Worm (Caenorhabditis elegans) whole organism, midembryonic: ENCODE measurements around the gene acox-1.5.

ENCODE experiments used
- T22C8.4 ChIP-seq: fragments of 200-800 bp; sonication (Bioruptor generic); IDR thresholded peaks from 2 replicates; pipeline ENCODE4 v1.3.6; 2022; ENCODE audit warnings: missing genetic modification characterization, missing compliant biosample characterization
- cog-1 ChIP-seq: sonication (generic microtip); optimal IDR thresholded peaks from 2 replicates; lab custom pipeline; 2016; ENCODE audit warnings: missing genetic modification characterization, missing compliant biosample characterization
- flt-1 ChIP-seq: fragments of 200-800 bp; sonication (Bioruptor generic); IDR thresholded peaks from 2 replicates; pipeline ENCODE4 v1.3.6; 2022; ENCODE audit warnings: missing genetic modification characterization, missing compliant biosample characterization
- klf-2 ChIP-seq: fragments of 200-800 bp; sonication (Bioruptor generic); conservative IDR thresholded peaks from 2 replicates; pipeline ENCODE4 v1.3.6; 2022; ENCODE audit warnings: missing genetic modification reagents, missing genetic modification characterization, missing compliant biosample characterization
- med-1 ChIP-seq: sonication (generic microtip); optimal IDR thresholded peaks from 2 replicates; lab custom pipeline; 2017; ENCODE audit warnings: missing genetic modification characterization, mild to moderate bottlenecking, missing compliant biosample characterization, antibody characterized with exemption, missing genetic modification reagents; ENCODE audit not compliant: insufficient read depth
- ref-1 ChIP-seq: fragments of 200-800 bp; sonication (Bioruptor generic); conservative IDR thresholded peaks from 2 replicates; pipeline ENCODE4 v1.3.6; 2022; ENCODE audit warnings: missing genetic modification reagents, missing genetic modification characterization, missing compliant biosample characterization
- tab-1 ChIP-seq: fragments of 200-800 bp; sonication (Bioruptor generic); IDR thresholded peaks from 2 replicates; pipeline ENCODE4 v1.3.6; 2022; ENCODE audit warnings: missing genetic modification characterization, missing compliant biosample characterization
- ztf-23 ChIP-seq: fragments of 200-800 bp; sonication (Bioruptor generic); IDR thresholded peaks from 2 replicates; pipeline ENCODE4 v1.3.6; 2022; ENCODE audit warnings: missing genetic modification reagents, missing genetic modification characterization, missing compliant biosample characterization
- ztf-29 ChIP-seq: fragments of 200-800 bp; sonication (Bioruptor generic); IDR thresholded peaks from 2 replicates; pipeline ENCODE4 v1.3.6; 2022; ENCODE audit warnings: missing genetic modification reagents, missing genetic modification characterization, missing compliant biosample characterization

Gene acox-1.5

DNA sequence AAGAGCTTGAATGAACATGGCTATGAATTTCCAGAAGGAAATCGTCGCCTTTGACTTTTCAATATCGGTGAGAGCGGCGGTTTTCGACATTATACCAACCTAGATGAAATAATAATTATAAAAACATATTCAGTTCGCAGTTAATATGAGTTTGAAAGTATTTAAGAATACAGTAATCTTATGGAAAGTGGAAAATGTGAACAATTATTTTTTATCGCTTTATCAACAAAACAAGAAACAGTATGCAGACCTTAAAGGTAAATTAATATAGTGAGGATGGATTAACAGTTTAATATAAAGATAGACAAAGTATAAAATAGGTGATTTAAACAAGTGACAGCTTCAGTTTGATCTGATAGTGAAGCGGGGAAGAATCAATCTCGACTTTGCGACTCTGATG, 33.5 kb downstream of the acox-1.5 start, which contains the start of gene C48B4.6:
Gene C48B4.6, minus strand, starts transcription at position 101 of the 400 bp plus-strand sequence.
- TF ChIP-seq cog-1 (no peak), klf-2 (GFP tag; lab: Robert Waterston, UW) (no peak)

DNA sequence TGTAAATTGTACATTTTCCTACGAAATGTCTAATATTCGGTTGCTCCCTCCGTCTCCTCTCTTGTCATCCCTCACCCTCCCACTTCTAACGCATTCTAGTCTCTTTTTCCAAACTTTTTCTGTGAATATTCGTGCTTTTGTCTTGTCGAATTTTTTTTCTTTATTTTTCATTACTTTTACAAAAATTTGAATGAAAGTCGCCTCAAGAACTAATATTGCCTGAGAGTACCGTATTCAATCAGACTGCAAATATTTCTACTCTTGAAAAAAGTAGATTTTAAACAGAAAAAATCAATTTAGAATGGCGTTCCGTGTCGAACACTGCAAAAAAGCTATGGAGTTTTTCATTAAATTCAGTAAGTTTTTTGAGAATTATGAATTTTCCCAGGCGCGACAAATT, 35.7 kb downstream of the acox-1.5 start, which contains the start of gene ZK1098.11:
Gene ZK1098.11, plus strand, starts transcription at position 301 of the 400 bp plus-strand sequence.
- TF ChIP-seq T22C8.4 (GFP tag; lab: Robert Waterston, UW) (no peak), cog-1 (no peak), flt-1 (GFP tag; lab: Robert Waterston, UW) (no peak), tab-1 (GFP tag; lab: Robert Waterston, UW) (no peak), ztf-29 (GFP tag; lab: Robert Waterston, UW) (no peak), ztf-23 (GFP tag; lab: Robert Waterston, UW) (no peak), klf-2 (GFP tag; lab: Robert Waterston, UW) (no peak), ref-1 (GFP tag; lab: Robert Waterston, UW) (no peak), med-1 (GFP tag; lab: Kevin White, UChicago) (no peak)

DNA sequence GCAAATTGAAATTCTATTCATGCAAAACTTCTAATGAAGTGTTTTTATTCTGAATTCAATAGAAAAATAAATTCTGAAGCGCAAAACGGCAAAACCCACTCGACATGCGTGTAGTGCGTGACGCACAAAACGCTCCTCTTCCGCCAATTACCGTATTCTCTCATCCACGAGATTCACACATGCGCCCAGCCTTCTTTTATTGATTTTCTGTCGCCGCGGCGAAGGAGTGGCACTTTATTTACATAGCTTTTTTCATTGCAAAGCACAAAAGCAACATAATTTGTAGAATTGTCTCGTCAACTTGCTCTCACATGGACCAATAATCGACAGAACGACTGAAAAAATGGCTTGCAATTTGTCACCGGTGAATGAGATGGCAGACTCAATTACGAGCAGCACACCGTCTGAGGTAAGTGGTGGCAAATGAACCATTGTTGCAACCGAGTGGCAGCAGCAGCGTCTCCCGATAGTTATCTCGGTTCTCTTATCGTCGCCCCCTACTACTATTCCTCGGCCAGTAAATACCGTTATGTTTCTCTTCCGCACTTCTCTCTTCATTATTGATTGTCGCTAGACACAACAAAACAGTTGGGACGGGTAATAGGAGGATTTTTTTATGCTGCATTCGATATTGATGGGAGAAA, 45.9 kb downstream of the acox-1.5 start, which contains the start of gene unc-16:
Gene unc-16, plus strand, starts transcription at position 243 of the 644 bp plus-strand sequence.
- TF ChIP-seq klf-2 (GFP tag; lab: Robert Waterston, UW): no peak
- TF ChIP-seq med-1 (GFP tag; lab: Kevin White, UChicago): no peak
- no peak for TF ChIP-seq tab-1 (GFP tag; lab: Robert Waterston, UW)
- TF ChIP-seq ztf-23 (GFP tag; lab: Robert Waterston, UW): peak; percentile 70
- peak; percentile 47 for TF ChIP-seq cog-1
- no peak for TF ChIP-seq ref-1 (GFP tag; lab: Robert Waterston, UW)
- no peak for TF ChIP-seq ztf-29 (GFP tag; lab: Robert Waterston, UW)
- peak; percentile 90 for TF ChIP-seq T22C8.4 (GFP tag; lab: Robert Waterston, UW)
- TF ChIP-seq flt-1 (GFP tag; lab: Robert Waterston, UW): 0 out of 2 replicates have a peak, but pooled peaks have one; percentile 63

DNA sequence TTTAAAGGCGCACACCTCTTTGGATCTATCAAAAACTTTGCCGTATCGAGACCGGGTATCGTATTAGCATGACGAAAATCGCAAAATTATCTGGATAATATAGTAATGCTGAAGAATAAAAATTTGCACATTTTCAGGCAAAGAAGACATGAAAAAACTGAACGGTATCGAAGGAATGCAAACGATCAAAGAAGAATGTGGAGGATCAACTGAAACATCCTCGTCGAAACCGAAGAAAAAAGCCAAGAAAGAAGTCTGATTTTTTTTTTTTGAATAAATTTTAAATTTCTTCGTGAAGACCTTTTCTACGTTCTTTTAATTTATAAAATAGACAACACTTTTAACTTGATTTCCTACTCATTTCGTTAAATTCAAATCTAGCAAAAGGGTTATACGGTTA, 47.2 kb downstream of the acox-1.5 start, which contains the start of gene ZK1098.12:
Gene ZK1098.12, plus strand, starts transcription at position 301 of the 400 bp plus-strand sequence.
- TF ChIP-seq flt-1 (GFP tag; lab: Robert Waterston, UW) (no peak), T22C8.4 (GFP tag; lab: Robert Waterston, UW) (no peak), ztf-23 (GFP tag; lab: Robert Waterston, UW) (no peak), cog-1 (no peak), klf-2 (GFP tag; lab: Robert Waterston, UW) (no peak), ztf-29 (GFP tag; lab: Robert Waterston, UW) (no peak), tab-1 (GFP tag; lab: Robert Waterston, UW) (no peak), ref-1 (GFP tag; lab: Robert Waterston, UW) (no peak), med-1 (GFP tag; lab: Kevin White, UChicago) (no peak)

DNA sequence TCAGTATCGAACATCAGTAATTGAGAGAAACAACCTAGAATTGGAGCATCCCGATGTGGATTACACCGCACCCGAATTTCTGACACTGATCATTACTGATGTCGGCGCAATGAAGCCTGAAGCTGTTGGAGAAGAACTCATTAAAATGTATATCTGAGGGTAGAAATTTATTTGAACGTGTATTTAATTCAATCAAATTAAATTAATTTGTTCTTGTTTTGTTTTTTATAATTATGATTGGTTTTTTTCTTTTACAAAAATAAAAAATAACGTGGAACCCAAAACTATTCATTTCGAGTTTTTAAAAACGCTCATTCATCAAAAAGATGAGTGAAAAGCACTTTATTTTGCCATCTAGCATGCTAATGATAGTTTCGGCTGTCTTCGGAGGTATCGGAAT, 47.9 kb downstream of the acox-1.5 start, which contains the start of gene ZK1098.9:
Gene ZK1098.9, plus strand, starts transcription at position 301 of the 400 bp plus-strand sequence.
- TF ChIP-seq med-1 (GFP tag; lab: Kevin White, UChicago) (no peak), tab-1 (GFP tag; lab: Robert Waterston, UW) (no peak), ztf-29 (GFP tag; lab: Robert Waterston, UW) (no peak), klf-2 (GFP tag; lab: Robert Waterston, UW) (no peak), cog-1 (no peak), ztf-23 (GFP tag; lab: Robert Waterston, UW) (no peak), flt-1 (GFP tag; lab: Robert Waterston, UW) (no peak), T22C8.4 (GFP tag; lab: Robert Waterston, UW) (no peak), ref-1 (GFP tag; lab: Robert Waterston, UW) (no peak)

DNA sequence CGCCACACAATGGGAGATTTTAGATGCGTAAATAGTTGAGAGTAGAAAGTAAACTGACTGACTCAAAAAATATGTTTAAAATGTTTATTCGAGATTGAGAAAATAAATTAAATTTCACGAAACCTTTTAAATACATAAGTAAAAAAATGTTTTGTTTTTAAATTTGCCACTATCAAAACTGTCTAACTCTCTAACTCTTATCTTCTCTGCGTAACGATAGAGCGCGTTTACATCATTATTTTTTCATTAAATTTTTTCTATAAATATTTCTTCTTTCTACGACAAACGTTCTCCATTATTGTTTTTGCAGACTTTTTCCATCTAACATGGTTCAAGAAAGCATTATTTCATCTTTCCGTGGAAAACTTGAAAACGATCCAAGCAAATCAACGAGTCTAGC, 49.2 kb downstream of the acox-1.5 start, which contains the start of gene eif-2Balpha:
Gene eif-2Balpha, plus strand, starts transcription at position 304 of the 400 bp plus-strand sequence.
- TF ChIP-seq ztf-29 (GFP tag; lab: Robert Waterston, UW): no peak
- no peak for TF ChIP-seq ztf-23 (GFP tag; lab: Robert Waterston, UW)
- TF ChIP-seq tab-1 (GFP tag; lab: Robert Waterston, UW): no peak
- no peak for TF ChIP-seq klf-2 (GFP tag; lab: Robert Waterston, UW)
- no peak for TF ChIP-seq T22C8.4 (GFP tag; lab: Robert Waterston, UW)

DNA sequence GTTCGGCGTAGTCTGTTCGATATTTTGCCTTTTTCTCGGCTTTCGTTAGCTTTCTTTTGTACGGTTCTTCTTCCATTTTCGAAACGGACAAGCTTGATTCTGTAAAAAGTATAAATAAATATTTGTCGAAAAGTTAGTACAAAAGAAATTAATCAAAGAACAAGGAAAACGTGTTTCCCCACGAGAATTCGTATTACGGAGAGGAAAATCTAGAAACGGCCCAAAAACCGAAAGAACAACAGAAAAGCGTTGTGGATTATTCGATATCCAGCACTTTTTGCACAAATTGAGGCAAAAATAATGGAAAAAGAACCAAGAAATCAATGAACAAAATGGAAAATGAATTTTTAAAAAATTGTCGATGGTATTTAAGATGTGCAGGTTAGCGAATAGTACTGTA, 49.7 kb downstream of the acox-1.5 start, which contains the start of gene mut-7:
Gene mut-7, minus strand, starts transcription at position 101 of the 400 bp plus-strand sequence.
- TF ChIP-seq klf-2 (GFP tag; lab: Robert Waterston, UW) (no peak), med-1 (GFP tag; lab: Kevin White, UChicago) (no peak), T22C8.4 (GFP tag; lab: Robert Waterston, UW) (no peak)

DNA sequence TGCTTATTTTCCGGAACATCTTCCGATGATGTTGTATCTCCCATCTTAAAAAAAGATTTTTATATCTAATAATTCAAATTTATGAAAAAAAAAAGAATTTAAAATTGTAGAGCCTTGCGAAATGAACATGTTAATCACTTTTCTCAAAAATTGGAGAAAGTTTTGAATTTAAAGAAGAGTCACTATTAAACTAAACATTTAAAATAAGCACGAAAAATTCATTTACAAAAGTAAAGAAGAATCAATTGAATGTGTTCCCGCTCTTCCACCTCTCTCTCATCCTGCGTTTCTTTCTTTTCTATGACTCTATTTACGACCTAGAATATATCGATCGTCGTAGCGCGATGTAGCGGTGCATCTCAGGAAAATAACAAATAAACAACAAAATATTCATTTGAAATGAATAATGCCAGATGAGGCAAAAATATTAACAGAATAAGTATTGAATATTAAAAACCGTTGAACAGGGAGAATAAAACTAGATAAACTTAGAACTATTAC, 53.3 kb downstream of the acox-1.5 start, which contains the start of gene ZK1098.3:
Gene ZK1098.3, minus strand, starts transcription at position 51 of the 501 bp plus-strand sequence.
- TF ChIP-seq ztf-29 (GFP tag; lab: Robert Waterston, UW) (no peak), cog-1 (no peak), T22C8.4 (GFP tag; lab: Robert Waterston, UW) (peak; percentile 65; the same call in 1 of the 2 replicates), ztf-23 (GFP tag; lab: Robert Waterston, UW) (no peak)
